Fruit fly (Drosophila melanogaster) whole organism, embryonic: ENCODE measurements around the gene AstC.

Experiments used
- BtbVII ChIP-seq: fragments of 200-800 bp; sonication (Bioruptor generic); optimal IDR thresholded peaks from 3 replicates; lab custom pipeline; 2017; ENCODE audit warnings: missing biosample characterization, mild to moderate bottlenecking, missing genetic modification characterization
- C15 ChIP-seq: fragments of 200-800 bp; sonication (Bioruptor generic); IDR thresholded peaks from 3 replicates; pipeline ENCODE4 v1.3.6; 2022; ENCODE audit warnings: missing biosample characterization, missing genetic modification characterization
- CG10274 ChIP-seq: fragments of 200-800 bp; sonication (Bioruptor generic); optimal IDR thresholded peaks from 3 replicates; lab custom pipeline; 2017; ENCODE audit warnings: missing biosample characterization, mild to moderate bottlenecking, missing genetic modification characterization
- CG11695 ChIP-seq: fragments of 200-800 bp; sonication (Bioruptor generic); IDR thresholded peaks from 3 replicates; pipeline ENCODE4 v1.3.6; 2022; ENCODE audit warnings: missing biosample characterization, missing genetic modification characterization
- CG12744 ChIP-seq: fragments of 200-800 bp; sonication (Bioruptor generic); optimal IDR thresholded peaks from 2 replicates; lab custom pipeline; 2016; ENCODE audit warnings: missing biosample characterization, missing genetic modification characterization
- CG15479 ChIP-seq: fragments of 200-800 bp; sonication (Bioruptor generic); optimal IDR thresholded peaks from 3 replicates; lab custom pipeline; 2019; ENCODE audit warnings: missing biosample characterization, mild to moderate bottlenecking, missing genetic modification characterization, moderate library complexity
- CG17912 ChIP-seq: fragments of 200-800 bp; sonication (Bioruptor generic); optimal IDR thresholded peaks from 2 replicates; lab custom pipeline; 2018; ENCODE audit warnings: missing biosample characterization, mild to moderate bottlenecking, missing genetic modification characterization
- CG18262 ChIP-seq: fragments of 200-800 bp; optimal IDR thresholded peaks from 3 replicates; lab custom pipeline; 2019; ENCODE audit warnings: missing biosample characterization, mild to moderate bottlenecking, missing genetic modification characterization, moderate library complexity
- CG18619 ChIP-seq: fragments of 200-800 bp; sonication (Bioruptor generic); optimal IDR thresholded peaks from 3 replicates; lab custom pipeline; 2017; ENCODE audit warnings: missing biosample characterization, mild to moderate bottlenecking, missing genetic modification characterization
- CG2129 ChIP-seq: fragments of 200-800 bp; sonication (Bioruptor generic); IDR thresholded peaks from 2 replicates; pipeline ENCODE4 v1.3.6; 2022; ENCODE audit warnings: missing biosample characterization, missing genetic modification characterization; ENCODE audit not compliant: partially characterized antibody
- CG30431 ChIP-seq: fragments of 200-800 bp; sonication (Bioruptor generic); optimal IDR thresholded peaks from 2 replicates; lab custom pipeline; 2017; ENCODE audit warnings: missing biosample characterization, missing genetic modification characterization
- CG4820 ChIP-seq: fragments of 200-800 bp; sonication (Bioruptor generic); optimal IDR thresholded peaks from 3 replicates; lab custom pipeline; 2016; ENCODE audit warnings: missing biosample characterization, missing genetic modification characterization
- CG7839 ChIP-seq: fragments of 200-800 bp; sonication (Bioruptor generic); optimal IDR thresholded peaks from 3 replicates; lab custom pipeline; 2018; ENCODE audit warnings: missing biosample characterization, mild to moderate bottlenecking, missing genetic modification characterization, moderate library complexity
- CG8089 ChIP-seq: fragments of 200-800 bp; sonication (Bioruptor generic); optimal IDR thresholded peaks from 3 replicates; lab custom pipeline; 2016; ENCODE audit warnings: missing biosample characterization, missing genetic modification characterization
- CG8388 ChIP-seq: fragments of 200-800 bp; sonication (Bioruptor generic); optimal IDR thresholded peaks from 2 replicates; lab custom pipeline; 2019; ENCODE audit warnings: missing biosample characterization, mild to moderate bottlenecking, missing genetic modification characterization, moderate library complexity
- CG9215 ChIP-seq: fragments of 200-800 bp; sonication (Bioruptor generic); IDR thresholded peaks from 2 replicates; pipeline ENCODE4 v1.3.6; 2022; ENCODE audit warnings: missing biosample characterization, missing genetic modification characterization
- Camta ChIP-seq: fragments of 200-800 bp; sonication (Bioruptor generic); optimal IDR thresholded peaks from 2 replicates; lab custom pipeline; 2016; ENCODE audit warnings: missing biosample characterization, missing genetic modification characterization
- Doc2 ChIP-seq: fragments of 200-800 bp; sonication (Bioruptor generic); IDR thresholded peaks from 2 replicates; pipeline ENCODE4 v1.3.6; 2022; ENCODE audit warnings: missing biosample characterization, missing genetic modification characterization
- H2.0 ChIP-seq: fragments of 200-800 bp; sonication (Bioruptor generic); IDR thresholded peaks from 2 replicates; pipeline ENCODE4 v1.3.6; 2022; ENCODE audit warnings: missing biosample characterization, missing genetic modification characterization
- HLH54F ChIP-seq: fragments of 200-800 bp; sonication (Bioruptor generic); optimal IDR thresholded peaks from 3 replicates; lab custom pipeline; 2016; ENCODE audit warnings: missing biosample characterization, missing genetic modification characterization
- Lim3 ChIP-seq: fragments of 200-800 bp; sonication (Bioruptor generic); IDR thresholded peaks from 2 replicates; pipeline ENCODE4 v1.3.6; 2022; ENCODE audit warnings: missing biosample characterization, missing genetic modification characterization
- Lpt ChIP-seq: fragments of >200 bp; optimal IDR thresholded peaks from 2 replicates; lab custom pipeline; 2018; ENCODE audit warnings: missing biosample characterization, missing genetic modification characterization
- Med ChIP-seq: fragments of 200-800 bp; sonication (Bioruptor generic); peaks from one replicate; lab custom pipeline; 2016; ENCODE audit warnings: missing biosample characterization, missing genetic modification characterization, mild to moderate bottlenecking, inconsistent platforms, moderate library complexity
- NfI ChIP-seq: fragments of 200-800 bp; sonication (Bioruptor generic); optimal IDR thresholded peaks from 3 replicates; lab custom pipeline; 2018; ENCODE audit warnings: missing biosample characterization, mild to moderate bottlenecking, missing genetic modification characterization, moderate library complexity
- abd-A ChIP-seq: fragments of 200-800 bp; sonication (Bioruptor generic); optimal IDR thresholded peaks from 3 replicates; lab custom pipeline; 2019; ENCODE audit warnings: missing biosample characterization, mild to moderate bottlenecking, missing genetic modification characterization, moderate library complexity
- az2 ChIP-seq: fragments of 200-800 bp; sonication (Bioruptor generic); optimal IDR thresholded peaks from 3 replicates; lab custom pipeline; 2016; ENCODE audit warnings: missing biosample characterization, missing genetic modification characterization
- bbx ChIP-seq: fragments of 200-800 bp; sonication (Bioruptor generic); IDR thresholded peaks from 2 replicates; pipeline ENCODE4 v1.3.6; 2022; ENCODE audit warnings: missing biosample characterization, missing genetic modification characterization; ENCODE audit not compliant: partially characterized antibody
- bigmax ChIP-seq: fragments of 200-800 bp; sonication (Bioruptor generic); optimal IDR thresholded peaks from 2 replicates; lab custom pipeline; 2018; ENCODE audit warnings: missing biosample characterization, mild to moderate bottlenecking, missing genetic modification characterization
- br ChIP-seq: fragments of >200 bp; optimal IDR thresholded peaks from 2 replicates; lab custom pipeline; 2017
- da ChIP-seq: fragments of 200-800 bp; sonication (Bioruptor generic); optimal IDR thresholded peaks from 2 replicates; lab custom pipeline; 2016; ENCODE audit warnings: missing biosample characterization, missing genetic modification characterization
- dmrt11E ChIP-seq: fragments of 200-800 bp; sonication (Bioruptor generic); optimal IDR thresholded peaks from 3 replicates; lab custom pipeline; 2018; ENCODE audit warnings: missing biosample characterization, mild to moderate bottlenecking, missing genetic modification characterization, moderate library complexity
- dysf ChIP-seq: fragments of 200-800 bp; sonication (Bioruptor generic); IDR thresholded peaks from 3 replicates; pipeline ENCODE4 v1.3.6; 2022; ENCODE audit warnings: missing biosample characterization, missing genetic modification characterization
- ems ChIP-seq: fragments of 200-800 bp; sonication (Bioruptor generic); optimal IDR thresholded peaks from 3 replicates; lab custom pipeline; 2016; ENCODE audit warnings: missing biosample characterization, missing genetic modification characterization
- fd3F ChIP-seq: fragments of 200-800 bp; sonication (Bioruptor generic); optimal IDR thresholded peaks from 2 replicates; lab custom pipeline; 2018; ENCODE audit warnings: missing biosample characterization, mild to moderate bottlenecking, missing genetic modification characterization, moderate library complexity
- gcm ChIP-seq: fragments of 200-800 bp; sonication (Bioruptor generic); optimal IDR thresholded peaks from 2 replicates; lab custom pipeline; 2019; ENCODE audit warnings: missing biosample characterization, mild to moderate bottlenecking, missing genetic modification characterization, moderate library complexity
- gem ChIP-seq: fragments of 200-800 bp; sonication (Bioruptor generic); optimal IDR thresholded peaks from 2 replicates; lab custom pipeline; 2019; ENCODE audit warnings: missing biosample characterization, mild to moderate bottlenecking, missing genetic modification characterization, moderate library complexity
- ken ChIP-seq: fragments of 200-800 bp; sonication (Bioruptor generic); IDR thresholded peaks from 3 replicates; pipeline ENCODE4 v1.3.6; 2022; ENCODE audit warnings: missing biosample characterization, missing genetic modification characterization
- mirr ChIP-seq: fragments of 200-800 bp; sonication (Bioruptor generic); optimal IDR thresholded peaks from 3 replicates; lab custom pipeline; 2018; ENCODE audit warnings: missing biosample characterization, mild to moderate bottlenecking, missing genetic modification characterization
- nerfin-2 ChIP-seq: fragments of 200-800 bp; sonication (Bioruptor generic); IDR thresholded peaks from 2 replicates; pipeline ENCODE4 v1.3.6; 2022; ENCODE audit warnings: missing biosample characterization, missing genetic modification characterization; ENCODE audit not compliant: partially characterized antibody
- onecut ChIP-seq: fragments of 200-800 bp; sonication (Bioruptor generic); IDR thresholded peaks from 2 replicates; pipeline ENCODE4 v1.3.6; 2022; ENCODE audit warnings: missing biosample characterization, missing genetic modification characterization
- pfk ChIP-seq: fragments of 200-800 bp; sonication (Bioruptor generic); optimal IDR thresholded peaks from 2 replicates; lab custom pipeline; 2018; ENCODE audit warnings: missing biosample characterization, mild to moderate bottlenecking, missing genetic modification characterization, moderate library complexity
- pho ChIP-seq: fragments of 200-800 bp; sonication (Bioruptor generic); optimal IDR thresholded peaks from 2 replicates; lab custom pipeline; 2016; ENCODE audit warnings: missing biosample characterization, missing genetic modification characterization
- schlank ChIP-seq: fragments of 200-800 bp; sonication (Bioruptor generic); optimal IDR thresholded peaks from 2 replicates; lab custom pipeline; 2018; ENCODE audit warnings: missing biosample characterization, mild to moderate bottlenecking, missing genetic modification characterization
- sisA ChIP-seq: fragments of 200-800 bp; sonication (Bioruptor generic); IDR thresholded peaks from 2 replicates; pipeline ENCODE4 v1.3.6; 2022; ENCODE audit warnings: missing biosample characterization, missing genetic modification characterization
- slp2 ChIP-seq: fragments of 200-800 bp; sonication (Bioruptor generic); optimal IDR thresholded peaks from 2 replicates; lab custom pipeline; 2016; ENCODE audit warnings: missing biosample characterization, missing genetic modification characterization
- stwl ChIP-seq: fragments of 200-800 bp; sonication (Bioruptor generic); optimal IDR thresholded peaks from 3 replicates; lab custom pipeline; 2018; ENCODE audit warnings: missing biosample characterization, mild to moderate bottlenecking, missing genetic modification characterization, moderate library complexity
- trem ChIP-seq: fragments of 200-800 bp; optimal IDR thresholded peaks from 3 replicates; lab custom pipeline; 2019; ENCODE audit warnings: missing biosample characterization, mild to moderate bottlenecking, missing genetic modification characterization, moderate library complexity
- wek ChIP-seq: fragments of 200-800 bp; sonication (Bioruptor generic); optimal IDR thresholded peaks from 3 replicates; lab custom pipeline; 2018; ENCODE audit warnings: missing biosample characterization, mild to moderate bottlenecking, missing genetic modification characterization, moderate library complexity
- wor ChIP-seq: fragments of 200-800 bp; sonication (Bioruptor generic); IDR thresholded peaks from 2 replicates; pipeline ENCODE4 v1.3.6; 2022; ENCODE audit warnings: missing biosample characterization, missing genetic modification characterization

AstC gene

DNA sequence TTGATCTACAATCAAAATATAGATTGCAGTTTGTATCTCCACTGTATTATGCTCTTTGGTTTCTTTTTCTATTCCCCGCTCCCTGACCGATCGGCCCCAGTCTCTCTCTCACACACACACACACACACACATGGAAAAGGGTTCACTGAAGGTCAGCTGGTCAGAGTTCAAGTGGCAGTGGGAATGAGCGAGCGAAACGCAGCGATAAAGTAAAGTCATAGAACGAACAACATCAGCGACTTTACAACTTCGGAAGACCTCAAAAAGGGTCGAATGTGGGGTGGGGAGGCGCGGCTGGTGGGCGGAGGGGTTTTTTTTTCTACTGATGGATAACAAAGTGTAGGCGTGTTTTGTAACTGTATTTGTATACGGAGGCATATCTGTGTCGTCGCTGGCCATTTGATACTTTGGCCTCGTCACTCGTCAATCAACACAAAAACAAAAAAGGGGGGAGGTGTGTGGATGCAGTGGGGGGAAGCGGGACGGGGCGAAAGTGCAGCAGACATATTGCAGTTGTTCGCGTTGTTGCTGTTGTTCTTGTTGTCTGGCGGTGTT lies 23.0 kb downstream of the AstC start (continued):
- no peak for TF ChIP-seq slp2 (GFP tag; lab: Kevin White, UChicago)
- no peak for TF ChIP-seq CG10274
- no peak for TF ChIP-seq CG30431
- TF ChIP-seq CG17912 (GFP tag; lab: Kevin White, UChicago), result no peak
- TF ChIP-seq onecut (GFP tag; lab: Robert Waterston, UW), result no peak
- peak; percentile 13 for TF ChIP-seq gcm (GFP tag; lab: Kevin White, UChicago)
- TF ChIP-seq CG12744, result no peak
- TF ChIP-seq HLH54F, result no peak
- no peak for TF ChIP-seq br (lab: Kevin White, UChicago)
- TF ChIP-seq wor (GFP tag; lab: Robert Waterston, UW), result 0 out of 2 replicates have a peak, but pooled peaks have one; percentile 13
- TF ChIP-seq ken, result no peak
- no peak for TF ChIP-seq CG15479 (GFP tag; lab: Kevin White, UChicago)
- no peak for TF ChIP-seq C15 (GFP tag; lab: Robert Waterston, UW)
- no peak for TF ChIP-seq CG18262 (tag; lab: Kevin White, UChicago)
- no peak for TF ChIP-seq pfk (GFP tag; lab: Kevin White, UChicago)
- no peak for TF ChIP-seq H2.0 (GFP tag; lab: Robert Waterston, UW)
- no peak for TF ChIP-seq nerfin-2

DNA sequence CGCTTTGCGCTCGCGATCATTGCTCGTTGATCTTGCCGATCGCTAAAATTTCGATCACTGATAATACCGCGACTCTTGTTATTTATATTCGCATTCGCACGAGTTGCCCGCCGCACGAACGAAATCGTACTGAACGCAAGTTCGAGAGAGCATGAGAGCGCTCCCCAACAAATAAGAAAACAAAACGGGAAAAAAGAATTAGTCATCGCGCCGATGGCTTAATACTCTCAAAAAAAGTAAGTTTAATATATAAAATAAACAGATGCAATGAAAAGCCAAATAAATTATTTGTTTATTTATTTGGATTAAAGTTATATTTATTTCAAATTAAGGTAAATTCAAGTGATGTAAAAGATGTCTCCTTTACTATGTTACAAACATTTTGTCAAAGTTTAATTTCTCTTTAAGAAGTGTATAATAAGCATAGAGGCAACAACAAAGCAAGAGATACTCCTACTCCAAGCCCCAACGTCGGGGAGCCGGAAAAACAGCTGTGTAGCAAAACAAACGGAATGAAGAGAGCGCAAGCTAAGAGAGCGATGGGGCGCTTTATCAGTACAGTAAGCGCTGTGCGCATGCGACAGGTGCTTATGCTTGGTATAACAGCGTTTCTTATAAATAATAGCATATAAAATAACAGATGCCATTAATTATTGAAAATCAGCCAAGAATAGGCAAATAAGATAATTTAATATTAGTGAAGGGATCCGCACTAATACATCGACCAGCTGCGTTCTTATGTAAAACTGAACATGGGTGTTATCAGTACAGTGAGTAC lies 23.7 kb downstream of the AstC start:
- peak; percentile 23 for TF ChIP-seq wek (GFP tag; lab: Kevin White, UChicago)
- peak; percentile 27 for TF ChIP-seq da (GFP tag; lab: Kevin White, UChicago)
- TF ChIP-seq Lim3, result peak; percentile 32; the same call in 1 of the 2 replicates
- no peak for TF ChIP-seq bbx (GFP tag; lab: Robert Waterston, UW)
- TF ChIP-seq az2, result peak; percentile 80
- peak; percentile 63 for TF ChIP-seq wor (GFP tag; lab: Robert Waterston, UW)
- TF ChIP-seq trem (tag; lab: Kevin White, UChicago), result peak; percentile 50
- peak; percentile 64 for TF ChIP-seq fd3F (GFP tag; lab: Kevin White, UChicago)
- no peak for TF ChIP-seq bigmax (GFP tag; lab: Kevin White, UChicago)
- TF ChIP-seq Doc2 (GFP tag; lab: Robert Waterston, UW), result no peak
- TF ChIP-seq gem, result peak; percentile 79
- no peak; the same call in 1 of the 2 replicates for TF ChIP-seq CG9215 (GFP tag; lab: Robert Waterston, UW)
- peak; percentile 66 for TF ChIP-seq dmrt11E
- TF ChIP-seq abd-A (tag; lab: Kevin White, UChicago), result no peak
- peak; percentile 86 for TF ChIP-seq CG7839 (tag; lab: Kevin White, UChicago)
- TF ChIP-seq CG4820 (GFP tag; lab: Kevin White, UChicago), result peak; percentile 38
- TF ChIP-seq CG8388, result peak; percentile 71
- peak; percentile 79 for TF ChIP-seq CG18619 (GFP tag; lab: Kevin White, UChicago)
- no peak for TF ChIP-seq CG2129 (GFP tag; lab: Robert Waterston, UW)
- TF ChIP-seq Med (GFP tag; lab: Kevin White, UChicago), result peak; percentile 87
- peak; percentile 47 for TF ChIP-seq Camta
- TF ChIP-seq Lpt (GFP tag; lab: Kevin White, UChicago), result no peak
- TF ChIP-seq sisA (GFP tag; lab: Robert Waterston, UW), result peak; percentile 69
- TF ChIP-seq BtbVII (GFP tag; lab: Kevin White, UChicago), result peak; percentile 75
- no peak for TF ChIP-seq stwl (tag; lab: Kevin White, UChicago)
- TF ChIP-seq NfI (GFP tag; lab: Kevin White, UChicago), result peak; percentile 79
- TF ChIP-seq CG11695 (GFP tag; lab: Robert Waterston, UW), result peak; percentile 63
- peak; percentile 46 for TF ChIP-seq schlank (tag; lab: Kevin White, UChicago)
- TF ChIP-seq CG8089 (GFP tag; lab: Kevin White, UChicago), result peak; percentile 54
- TF ChIP-seq dysf (GFP tag; lab: Robert Waterston, UW), result peak; percentile 87
- peak; percentile 48 for TF ChIP-seq pho (GFP tag; lab: Kevin White, UChicago)
- TF ChIP-seq ems (GFP tag; lab: Kevin White, UChicago), result peak; percentile 42
- TF ChIP-seq mirr, result peak; percentile 28
